Worm (Caenorhabditis elegans): ENCODE measurements around the gene F17E9.5.

Gene F17E9.5

ce11 chrIV:8367887-8368286 is 22.3 kb downstream of the F17E9.5 start (continued):
- no peak for TF ChIP-seq Y95B8A.8 (GFP tag; IDR thresholded peaks at IDR 0.05)
- no peak for TF ChIP-seq egrh-3 (GFP tag; IDR thresholded peaks at IDR 0.05)
- no peak for TF ChIP-seq sptf-2 (GFP tag; optimal IDR thresholded peaks at IDR 0.05)
- TF ChIP-seq zfh-2 (GFP tag; conservative IDR thresholded peaks at IDR 0.05), result no peak
- TF ChIP-seq D2030.7 (GFP tag; IDR thresholded peaks at IDR 0.05), result no peak

ce11 chrIV:8369135-8369534 is 23.5 kb downstream of the F17E9.5 start, which contains the start of gene D2096.6:
Gene D2096.6 (minus strand): TSS chrIV:8369235.
- TF ChIP-seq efl-1 (GFP tag; optimal IDR thresholded peaks at IDR 0.05) (no peak), aptf-2 (GFP tag; conservative IDR thresholded peaks at IDR 0.05) (no peak), gei-17 (GFP tag; optimal IDR thresholded peaks at IDR 0.05) (no peak), tlf-1 (GFP tag; optimal IDR thresholded peaks at IDR 0.05) (no peak), T07F8.4 (tag; optimal IDR thresholded peaks at IDR 0.05) (no peak), nhr-120 (GFP tag; IDR thresholded peaks at IDR 0.05) (no peak), rec-8 (tag; optimal IDR thresholded peaks at IDR 0.05) (no peak)

ce11 chrIV:8375381-8375780 is 29.8 kb downstream of the F17E9.5 start:
- peak in 1 of 3 experiments; percentile 61 for TF ChIP-seq lin-35 (GFP tag; optimal IDR thresholded peaks at IDR 0.05)
- peak; percentile 76 for TF ChIP-seq T07F8.4 (tag; optimal IDR thresholded peaks at IDR 0.05)
- TF ChIP-seq K11D2.4 (GFP tag; IDR thresholded peaks at IDR 0.05), result peak; percentile 33; the same call in 1 of the 2 replicates
- no peak for TF ChIP-seq F10E7.11 (tag; optimal IDR thresholded peaks at IDR 0.05)
- TF ChIP-seq B0035.1 (tag; optimal IDR thresholded peaks at IDR 0.05), result peak; percentile 29
- TF ChIP-seq T26A5.8 (tag; optimal IDR thresholded peaks at IDR 0.05), result no peak
- 0 out of 2 replicates have a peak, but pooled peaks have one; percentile 25 for TF ChIP-seq madf-8 (GFP tag; conservative IDR thresholded peaks at IDR 0.05)
- TF ChIP-seq Y53G8AR.9 (GFP tag; conservative IDR thresholded peaks at IDR 0.05), result peak; percentile 80
- no peak for TF ChIP-seq nhr-179 (tag; optimal IDR thresholded peaks at IDR 0.05)
- TF ChIP-seq somi-1 (GFP tag; optimal IDR thresholded peaks at IDR 0.05), result peak; percentile 55
- TF ChIP-seq ztf-25 (GFP tag; IDR thresholded peaks at IDR 0.05), result peak; percentile 44; the same call in 1 of the 2 replicates
- TF ChIP-seq athp-1 (tag; optimal IDR thresholded peaks at IDR 0.05), result peak; percentile 80
- TF ChIP-seq ztf-18 (tag; optimal IDR thresholded peaks at IDR 0.05), result peak; percentile 72
- TF ChIP-seq dpl-1 (GFP tag; optimal IDR thresholded peaks at IDR 0.05), result no peak
- no peak for TF ChIP-seq ztf-3 (GFP tag; optimal IDR thresholded peaks at IDR 0.05)
- TF ChIP-seq dox-1 (GFP tag; IDR thresholded peaks at IDR 0.05), result peak; percentile 82
- TF ChIP-seq nhr-27 (tag; optimal IDR thresholded peaks at IDR 0.05), result peak; percentile 21
- no peak for TF ChIP-seq egrh-3 (GFP tag; IDR thresholded peaks at IDR 0.05)
- peak; percentile 63 for TF ChIP-seq lin-54 (GFP tag; optimal IDR thresholded peaks at IDR 0.05)
- TF ChIP-seq unc-62 (GFP tag; optimal IDR thresholded peaks at IDR 0.05), result no peak
- TF ChIP-seq gei-17 (GFP tag; optimal IDR thresholded peaks at IDR 0.05), result no peak
- no peak for TF ChIP-seq F55B11.4 (tag; optimal IDR thresholded peaks at IDR 0.05; ENCODE audit: borderline replicate concordance, insufficient read depth)
- TF ChIP-seq attf-6 (GFP tag; IDR thresholded peaks at IDR 0.05), result 0 out of 2 replicates have a peak, but pooled peaks have one; percentile 16
- peak; percentile 31 for TF ChIP-seq F23B12.7 (tag; optimal IDR thresholded peaks at IDR 0.05; ENCODE audit: insufficient read depth)
- peak; percentile 86 for TF ChIP-seq snpc-4 (GFP tag; optimal IDR thresholded peaks at IDR 0.05)
- TF ChIP-seq snpc-4 (tag; optimal IDR thresholded peaks at IDR 0.05), result peak in 3 of 4 experiments; percentile 70 to 74 (median 71)
- TF ChIP-seq akir-1 (GFP tag; optimal IDR thresholded peaks at IDR 0.05), result no peak
- peak; percentile 77 for TF ChIP-seq B0261.1 (tag; optimal IDR thresholded peaks at IDR 0.05)
- no peak for TF ChIP-seq ceh-100 (GFP tag; IDR thresholded peaks at IDR 0.05)
- TF ChIP-seq F57A8.1 (GFP tag; optimal IDR thresholded peaks at IDR 0.05), result no peak
- TF ChIP-seq rec-8 (tag; optimal IDR thresholded peaks at IDR 0.05), result peak; percentile 51 to 76
- peak; percentile 59; the same call in 1 of the 2 replicates for TF ChIP-seq mcd-1 (GFP tag; IDR thresholded peaks at IDR 0.05)
- TF ChIP-seq lin-26 (GFP tag; IDR thresholded peaks at IDR 0.05), result peak; percentile 84
- TF ChIP-seq pbrm-1 (GFP tag; IDR thresholded peaks at IDR 0.05), result peak; percentile 62; the same call in 1 of the 2 replicates
- TF ChIP-seq D2030.7 (GFP tag; IDR thresholded peaks at IDR 0.05), result peak; percentile 47; the same call in 1 of the 2 replicates
- TF ChIP-seq cebp-1 (GFP tag; IDR thresholded peaks at IDR 0.05), result 0 out of 2 replicates have a peak, but pooled peaks have one; percentile 9
- peak; percentile 70 for TF ChIP-seq cebp-1 (tag; optimal IDR thresholded peaks at IDR 0.05)
